Fruit fly (Drosophila melanogaster): ENCODE data around the gene CG31524.

Gene CG31524

dm6 chr3R:30536919-30537318 is 22.8 kb upstream of the CG31524 start (continued):
- TF ChIP-seq Elba2 (GFP tag; optimal IDR thresholded peaks at IDR 0.05) (no peak), HHEX (GFP tag; optimal IDR thresholded peaks at IDR 0.05) (no peak), CG2678 (tag; optimal IDR thresholded peaks at IDR 0.05) (peak; percentile 26), bsh (GFP tag; optimal IDR thresholded peaks at IDR 0.05) (no peak), nmo (GFP tag; optimal IDR thresholded peaks at IDR 0.05) (no peak), CG12391 (tag; optimal IDR thresholded peaks at IDR 0.05) (no peak), BtbVII (GFP tag; optimal IDR thresholded peaks at IDR 0.05) (no peak), Spps (tag; optimal IDR thresholded peaks at IDR 0.05) (no peak), Mad (GFP tag; optimal IDR thresholded peaks at IDR 0.05) (no peak), CG4328 (GFP tag; optimal IDR thresholded peaks at IDR 0.05) (no peak), Mes4 (GFP tag; optimal IDR thresholded peaks at IDR 0.05) (no peak), CG12104 (GFP tag; optimal IDR thresholded peaks at IDR 0.05) (no peak), CG9437 (GFP tag; optimal IDR thresholded peaks at IDR 0.05) (no peak), pros (GFP tag; optimal IDR thresholded peaks at IDR 0.05) (no peak), Usf (GFP tag; optimal IDR thresholded peaks at IDR 0.05) (no peak), schlank (tag; optimal IDR thresholded peaks at IDR 0.05) (peak; percentile 24), abd-A (tag; optimal IDR thresholded peaks at IDR 0.05) (peak; percentile 31), Meics (GFP tag; optimal IDR thresholded peaks at IDR 0.05) (peak; percentile 21), Sox102F (GFP tag; optimal IDR thresholded peaks at IDR 0.05) (no peak), ewg (GFP tag; optimal IDR thresholded peaks at IDR 0.05) (no peak), CG1602 (GFP tag; optimal IDR thresholded peaks at IDR 0.05) (no peak), bigmax (GFP tag; optimal IDR thresholded peaks at IDR 0.05) (no peak), H15 (GFP tag; IDR thresholded peaks at IDR 0.05) (no peak), Taf1 (GFP tag; IDR thresholded peaks at IDR 0.05) (no peak), mam (GFP tag; optimal IDR thresholded peaks at IDR 0.05) (no peak), Lhr (GFP tag; optimal IDR thresholded peaks at IDR 0.05) (no peak), fd3F (GFP tag; optimal IDR thresholded peaks at IDR 0.05) (peak; percentile 23), CG33213 (GFP tag; optimal IDR thresholded peaks at IDR 0.05) (no peak), kay (GFP tag; optimal IDR thresholded peaks at IDR 0.05) (no peak), sug (tag; optimal IDR thresholded peaks at IDR 0.05) (no peak), lbe (GFP tag; optimal IDR thresholded peaks at IDR 0.05) (no peak), CG9817 (tag; optimal IDR thresholded peaks at IDR 0.05) (no peak), phol (tag; optimal IDR thresholded peaks at IDR 0.05) (no peak), CG13775 (GFP tag; optimal IDR thresholded peaks at IDR 0.05) (no peak), CG42726 (GFP tag; IDR thresholded peaks at IDR 0.05; ENCODE audit: partially characterized antibody) (no peak), slbo (GFP tag; IDR thresholded peaks at IDR 0.05) (no peak), CG15514 (GFP tag; optimal IDR thresholded peaks at IDR 0.05) (peak; percentile 14), CG30431 (GFP tag; optimal IDR thresholded peaks at IDR 0.05) (no peak), Pdp1 (GFP tag; optimal IDR thresholded peaks at IDR 0.05) (peak in 1 of 2 experiments; percentile 52), CG9215 (GFP tag; IDR thresholded peaks at IDR 0.05) (no peak), CG10209 (GFP tag; optimal IDR thresholded peaks at IDR 0.05) (no peak), caup (GFP tag; optimal IDR thresholded peaks at IDR 0.05; ENCODE audit: severe bottlenecking) (peak; percentile 35), nerfin-1 (tag; optimal IDR thresholded peaks at IDR 0.05) (no peak), Fer1 (GFP tag; optimal IDR thresholded peaks at IDR 0.05) (peak; percentile 54), chn (GFP tag; optimal IDR thresholded peaks at IDR 0.05) (no peak), run (tag; optimal IDR thresholded peaks at IDR 0.05) (no peak), lola (GFP tag; optimal IDR thresholded peaks at IDR 0.05) (no peak), MESR4 (GFP tag; optimal IDR thresholded peaks at IDR 0.05) (no peak), gcm (GFP tag; optimal IDR thresholded peaks at IDR 0.05) (no peak), CG12769 (tag; optimal IDR thresholded peaks at IDR 0.05) (peak; percentile 19)

Data from whole organism, embryonic.